Fruit fly (Drosophila melanogaster): ENCODE measurements around the gene Cpr64Ac.
A peak's percentile ranks its signal among the peaks of the same experiment; 100 is the strongest.

Cpr64Ac gene

DNA sequence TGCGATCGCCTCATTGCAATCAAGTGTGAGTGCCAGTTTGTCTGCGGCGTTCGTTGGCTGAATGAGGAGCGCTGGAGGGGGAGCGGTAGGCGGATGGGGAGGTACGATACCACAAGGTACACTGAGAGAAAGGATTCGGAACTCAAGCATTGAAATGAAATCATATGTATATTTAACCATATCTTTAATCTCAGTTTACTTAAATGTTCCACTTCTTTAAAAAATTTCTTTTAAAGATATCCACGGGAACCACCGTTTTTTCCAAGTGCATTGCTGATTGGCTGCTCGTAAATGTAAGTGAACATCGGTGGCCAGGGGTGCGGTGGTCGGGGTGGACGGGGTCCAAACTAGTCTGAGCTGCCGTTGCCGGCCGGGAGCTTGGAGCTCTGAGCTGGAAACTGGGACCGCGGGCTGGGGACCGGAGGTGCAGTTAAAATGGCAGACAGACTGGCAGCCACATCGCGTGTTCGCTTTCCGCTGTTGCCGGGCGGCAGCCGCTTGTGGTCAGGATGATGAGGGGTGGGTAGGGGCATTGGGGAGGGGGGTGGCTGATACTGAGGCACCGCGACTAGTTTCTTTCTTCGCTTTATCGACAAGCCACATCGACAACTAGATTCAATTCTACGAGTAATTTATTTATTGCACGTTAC lies 15.6 kb upstream of the Cpr64Ac start (continued):
- TF ChIP-seq CG9876 (GFP tag; optimal IDR thresholded peaks at IDR 0.05) (peak; percentile 85), zfh1 (GFP tag; IDR thresholded peaks at IDR 0.05) (peak; percentile 98), Hand (GFP tag; optimal IDR thresholded peaks at IDR 0.05) (peak; percentile 82), CG14441 (GFP tag; IDR thresholded peaks at IDR 0.05) (peak; percentile 96), CG6175 (GFP tag; IDR thresholded peaks at IDR 0.05) (peak; percentile 58; the same call in 2 of the 3 replicates), Meics (GFP tag; optimal IDR thresholded peaks at IDR 0.05) (peak; percentile 82), Hmx (GFP tag; optimal IDR thresholded peaks at IDR 0.05) (peak; percentile 58), CG1792 (GFP tag; optimal IDR thresholded peaks at IDR 0.05) (peak; percentile 92), CG14710 (tag; optimal IDR thresholded peaks at IDR 0.05) (peak; percentile 96), sob (GFP tag; IDR thresholded peaks at IDR 0.05) (peak; percentile 96), CG31441 (GFP tag; IDR thresholded peaks at IDR 0.05) (peak; percentile 98), CG14667 (GFP tag; IDR thresholded peaks at IDR 0.05) (peak; percentile 94), CG6854 (GFP tag; optimal IDR thresholded peaks at IDR 0.05) (peak; percentile 69), CG4730 (GFP tag; IDR thresholded peaks at IDR 0.05) (peak; percentile 93), CG1233 (GFP tag; optimal IDR thresholded peaks at IDR 0.05) (peak; percentile 88), CG11247 (GFP tag; IDR thresholded peaks at IDR 0.05) (peak; percentile 93), abd-A (tag; optimal IDR thresholded peaks at IDR 0.05) (peak; percentile 90), jumu (GFP tag; optimal IDR thresholded peaks at IDR 0.05) (peak; percentile 97), maf-S (GFP tag; optimal IDR thresholded peaks at IDR 0.05) (peak; percentile 91), pho (GFP tag; optimal IDR thresholded peaks at IDR 0.05) (peak; percentile 78), E2f1 (GFP tag; IDR thresholded peaks at IDR 0.05) (peak; percentile 96), pzg (GFP tag; optimal IDR thresholded peaks at IDR 0.05) (no peak), fd102C (GFP tag; optimal IDR thresholded peaks at IDR 0.05) (peak; percentile 46), CG1832 (GFP tag; optimal IDR thresholded peaks at IDR 0.05) (no peak), klu (GFP tag; IDR thresholded peaks at IDR 0.05) (peak; percentile 87), Eip74EF (GFP tag; optimal IDR thresholded peaks at IDR 0.05) (peak in 1 of 2 experiments; percentile 91), CG7271 (tag; optimal IDR thresholded peaks at IDR 0.05) (peak; percentile 81), lbe (GFP tag; optimal IDR thresholded peaks at IDR 0.05) (peak; percentile 88), CG14050 (GFP tag; IDR thresholded peaks at IDR 0.05) (peak; percentile 97), org-1 (GFP tag; optimal IDR thresholded peaks at IDR 0.05) (peak; percentile 95), nmo (GFP tag; optimal IDR thresholded peaks at IDR 0.05) (peak; percentile 98), CG14965 (GFP tag; optimal IDR thresholded peaks at IDR 0.05; ENCODE audit: borderline replicate concordance) (peak; percentile 72), CG31388 (GFP tag; optimal IDR thresholded peaks at IDR 0.05) (peak; percentile 93), CG12071 (GFP tag; optimal IDR thresholded peaks at IDR 0.05) (peak; percentile 94), peb (GFP tag; IDR thresholded peaks at IDR 0.05) (peak; percentile 96), CG8944 (GFP tag; optimal IDR thresholded peaks at IDR 0.05) (peak; percentile 93), pan (optimal IDR thresholded peaks at IDR 0.05) (no peak), pan (GFP tag; optimal IDR thresholded peaks at IDR 0.05 in 1 of 2, IDR thresholded peaks at IDR 0.05 in 1 of 2) (peak in 1 of 2 experiments; percentile 97), Drgx (GFP tag; IDR thresholded peaks at IDR 0.05) (peak; percentile 99), sna (GFP tag; IDR thresholded peaks at IDR 0.05; ENCODE audit: partially characterized antibody) (no peak), CG13775 (GFP tag; optimal IDR thresholded peaks at IDR 0.05) (peak; percentile 92), CG11723 (GFP tag; optimal IDR thresholded peaks at IDR 0.05) (peak; percentile 96), B-H1 (GFP tag; IDR thresholded peaks at IDR 0.05) (peak; percentile 94), CG1602 (GFP tag; optimal IDR thresholded peaks at IDR 0.05) (peak; percentile 94), zen (tag; optimal IDR thresholded peaks at IDR 0.05) (peak; percentile 88), Mrtf (GFP tag; IDR thresholded peaks at IDR 0.05) (peak; percentile 96), HLHmδ (GFP tag; optimal IDR thresholded peaks at IDR 0.05) (no peak), CG18262 (tag; optimal IDR thresholded peaks at IDR 0.05) (peak; percentile 97), onecut (GFP tag; IDR thresholded peaks at IDR 0.05) (peak; percentile 95), HLH4C (GFP tag; IDR thresholded peaks at IDR 0.05; ENCODE audit: partially characterized antibody) (no peak)

Measured in whole organism, embryonic.